Fruit fly (Drosophila melanogaster) whole organism, adult: ENCODE data around the gene Phf5a.
A peak's percentile ranks its signal among the peaks of the same experiment; 100 is the strongest.

Experiments
- CG11617 ChIP-seq: fragments of 200-800 bp; sonication (Bioruptor generic); optimal IDR thresholded peaks from 2 replicates; lab custom pipeline; 2017; ENCODE audit warnings: mild to moderate bottlenecking, missing biosample characterization, missing genetic modification reagents, missing genetic modification characterization
- CG12768 ChIP-seq: fragments of 200-800 bp; sonication (Bioruptor generic); optimal IDR thresholded peaks from 2 replicates; lab custom pipeline; 2017; ENCODE audit warnings: missing biosample characterization, missing genetic modification characterization, mild to moderate bottlenecking, moderate library complexity, missing genetic modification reagents
- CG14711 ChIP-seq: fragments of 200-800 bp; sonication (Bioruptor generic); optimal IDR thresholded peaks from 2 replicates; lab custom pipeline; 2018; ENCODE audit warnings: missing biosample characterization, mild to moderate bottlenecking, missing genetic modification characterization, moderate library complexity
- CG1620 ChIP-seq: fragments of 200-800 bp; sonication (Bioruptor generic); optimal IDR thresholded peaks from 2 replicates; lab custom pipeline; 2016; ENCODE audit warnings: missing biosample characterization, missing genetic modification characterization
- CG33017 ChIP-seq: fragments of 200-800 bp; sonication (Bioruptor generic); optimal IDR thresholded peaks from 2 replicates; lab custom pipeline; 2018; ENCODE audit warnings: missing biosample characterization, mild to moderate bottlenecking, missing genetic modification characterization, moderate library complexity
- CG5204 ChIP-seq: fragments of 200-800 bp; sonication (Bioruptor generic); optimal IDR thresholded peaks from 2 replicates; lab custom pipeline; 2016; ENCODE audit warnings: missing biosample characterization, missing genetic modification characterization
- CG7045 ChIP-seq: fragments of 200-800 bp; sonication (Bioruptor generic); optimal IDR thresholded peaks from 2 replicates; lab custom pipeline; 2017; ENCODE audit warnings: missing biosample characterization, mild to moderate bottlenecking, missing genetic modification characterization
- CG7101 ChIP-seq: fragments of 200-800 bp; sonication (Bioruptor generic); optimal IDR thresholded peaks from 2 replicates; lab custom pipeline; 2018; ENCODE audit warnings: missing biosample characterization, mild to moderate bottlenecking, missing genetic modification characterization, moderate library complexity
- Clk ChIP-seq: fragments of 200-800 bp; sonication (Bioruptor generic); optimal IDR thresholded peaks from 2 replicates; lab custom pipeline; 2017; ENCODE audit warnings: missing biosample characterization, missing genetic modification characterization
- Crg-1 ChIP-seq: fragments of 200-800 bp; sonication (Bioruptor generic); optimal IDR thresholded peaks from 2 replicates; lab custom pipeline; 2016; ENCODE audit warnings: missing biosample characterization, missing genetic modification characterization
- Hr96 ChIP-seq: fragments of 200-800 bp; sonication (Bioruptor generic); optimal IDR thresholded peaks from 2 replicates; lab custom pipeline; 2016; ENCODE audit warnings: missing biosample characterization, missing genetic modification characterization
- Mnt ChIP-seq: fragments of 200-800 bp; sonication (Bioruptor generic); optimal IDR thresholded peaks from 2 replicates; lab custom pipeline; 2016; ENCODE audit warnings: missing biosample characterization, mild to moderate bottlenecking, missing genetic modification characterization
- bab1 ChIP-seq: fragments of 200-800 bp; sonication (Bioruptor generic); optimal IDR thresholded peaks from 3 replicates; lab custom pipeline; 2019; ENCODE audit warnings: missing biosample characterization, mild to moderate bottlenecking, missing genetic modification characterization, moderate library complexity
- cic ChIP-seq: fragments of 200-800 bp; sonication (Bioruptor generic); optimal IDR thresholded peaks from 2 replicates; lab custom pipeline; 2017; ENCODE audit warnings: missing biosample characterization, mild to moderate bottlenecking, missing genetic modification characterization, moderate library complexity
- cnc ChIP-seq, 2 experiments: fragments of >200 bp; optimal IDR thresholded peaks; 2 replicates each; lab custom pipeline; 2017
- kay ChIP-seq: fragments of 200-800 bp; sonication (Bioruptor generic); peaks from one replicate; lab custom pipeline; 2016; ENCODE audit warnings: missing biosample characterization, missing genetic modification characterization, borderline replicate concordance
- ovo ChIP-seq: fragments of 200-800 bp; sonication (Bioruptor generic); optimal IDR thresholded peaks from 2 replicates; lab custom pipeline; 2016; ENCODE audit warnings: missing biosample characterization, missing genetic modification characterization
- pad ChIP-seq: fragments of 200-800 bp; sonication (Bioruptor generic); optimal IDR thresholded peaks from 3 replicates; lab custom pipeline; 2017; ENCODE audit warnings: missing biosample characterization, missing genetic modification characterization, mild to moderate bottlenecking, moderate library complexity, missing genetic modification reagents
- tj ChIP-seq: fragments of 200-800 bp; sonication (Bioruptor generic); optimal IDR thresholded peaks from 3 replicates; lab custom pipeline; 2017; ENCODE audit warnings: missing biosample characterization, mild to moderate bottlenecking, missing genetic modification characterization, moderate library complexity
- toe ChIP-seq: fragments of 200-800 bp; sonication (Bioruptor generic); optimal IDR thresholded peaks from 2 replicates; lab custom pipeline; 2016; ENCODE audit warnings: missing biosample characterization, missing genetic modification characterization

Phf5a gene

dm6 chr2L:6531985-6532699 is 41.5 kb upstream of the Phf5a start:
- no peak for TF ChIP-seq kay (GFP tag; lab: Kevin White, UChicago)
- TF ChIP-seq CG33017 (tag; lab: Kevin White, UChicago) = no peak
- TF ChIP-seq cic (GFP tag; lab: Kevin White, UChicago) = no peak
- no peak for TF ChIP-seq Crg-1 (GFP tag; lab: Kevin White, UChicago)
- TF ChIP-seq CG14711 (tag; lab: Kevin White, UChicago) = no peak
- TF ChIP-seq CG11617 (GFP tag; lab: Kevin White, UChicago) = no peak
- no peak for TF ChIP-seq CG1620 (GFP tag; lab: Kevin White, UChicago)
- TF ChIP-seq CG7101 = no peak

DNA sequence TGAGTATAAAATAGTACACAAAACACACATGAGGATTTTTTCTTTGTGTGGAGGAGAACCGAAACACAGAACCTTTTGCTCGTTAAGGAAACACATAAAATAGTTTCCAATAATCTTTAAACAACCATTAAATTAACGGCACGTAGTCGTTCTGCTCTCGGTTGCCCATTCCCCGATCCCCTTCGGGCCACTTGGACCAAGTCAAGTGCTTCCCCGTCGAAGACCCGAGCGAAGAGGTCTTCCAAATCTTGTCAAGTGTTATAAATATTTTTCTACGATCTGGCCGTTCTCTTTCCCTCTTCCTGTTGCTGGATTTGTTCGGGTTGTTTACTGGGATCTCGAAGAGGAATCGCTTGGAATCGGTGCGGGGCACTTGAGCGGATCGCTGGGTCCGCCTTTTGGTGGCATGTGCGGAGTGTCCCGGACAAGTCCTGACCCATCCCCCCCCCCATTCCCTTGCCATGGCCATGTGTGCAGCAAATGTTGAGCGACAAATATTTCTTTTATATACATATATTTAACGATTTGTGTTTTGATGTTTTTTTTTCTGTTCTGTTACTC is 40.4 kb upstream of the Phf5a start:
- TF ChIP-seq CG11617 (GFP tag; lab: Kevin White, UChicago) = no peak
- TF ChIP-seq CG1620 (GFP tag; lab: Kevin White, UChicago) = no peak
- no peak for TF ChIP-seq tj (GFP tag; lab: Kevin White, UChicago)
- TF ChIP-seq kay (GFP tag; lab: Kevin White, UChicago) = no peak
- no peak for TF ChIP-seq Clk (GFP tag; lab: Kevin White, UChicago)

dm6 chr2L:6526996-6527395 is 36.4 kb upstream of the Phf5a start:
- TF ChIP-seq bab1 = peak; percentile 24
- TF ChIP-seq CG1620 (GFP tag; lab: Kevin White, UChicago) = peak; percentile 26
- no peak for TF ChIP-seq tj (GFP tag; lab: Kevin White, UChicago)

dm6 chr2L:6513948-6514347 is 23.3 kb upstream of the Phf5a start:
- no peak for TF ChIP-seq ovo (GFP tag; lab: Kevin White, UChicago)
- TF ChIP-seq CG12768 (GFP tag; lab: Kevin White, UChicago) = peak; percentile 51
- TF ChIP-seq Clk (GFP tag; lab: Kevin White, UChicago) = no peak
- no peak for TF ChIP-seq pad

DNA sequence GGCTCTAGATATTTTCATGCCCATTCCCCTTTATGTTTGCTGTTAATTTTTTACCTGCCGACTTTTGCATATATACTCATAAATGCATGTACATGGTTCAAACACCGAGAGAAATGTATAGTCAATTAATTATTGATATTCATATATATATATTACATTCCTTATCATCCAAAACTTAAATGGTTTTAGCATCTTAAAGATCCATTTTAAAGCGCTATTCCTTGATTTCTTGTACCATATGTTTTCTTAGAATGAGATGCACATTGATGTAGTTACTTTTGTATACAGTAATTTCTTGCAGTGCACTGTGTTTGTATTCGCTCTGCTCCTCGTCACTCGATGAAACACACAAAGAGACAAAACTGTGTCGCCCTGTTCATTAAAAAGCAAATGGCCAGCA is 18.0 kb upstream of the Phf5a start:
- TF ChIP-seq bab1 (no peak), Mnt (GFP tag; lab: Kevin White, UChicago) (no peak), kay (GFP tag; lab: Kevin White, UChicago) (no peak), CG11617 (GFP tag; lab: Kevin White, UChicago) (no peak), Hr96 (GFP tag; lab: Kevin White, UChicago) (no peak), CG5204 (GFP tag; lab: Kevin White, UChicago) (no peak), cic (GFP tag; lab: Kevin White, UChicago) (no peak), ovo (GFP tag; lab: Kevin White, UChicago) (no peak), toe (GFP tag; lab: Kevin White, UChicago) (no peak), CG12768 (GFP tag; lab: Kevin White, UChicago) (no peak), CG14711 (tag; lab: Kevin White, UChicago) (no peak), CG7045 (GFP tag; lab: Kevin White, UChicago) (no peak), pad (no peak)

- TF ChIP-seq Crg-1 (GFP tag; lab: Kevin White, UChicago) = no peak
These were observed 13.0 kb upstream of the Phf5a start for dm6 chr2L:6503724-6504037.

DNA sequence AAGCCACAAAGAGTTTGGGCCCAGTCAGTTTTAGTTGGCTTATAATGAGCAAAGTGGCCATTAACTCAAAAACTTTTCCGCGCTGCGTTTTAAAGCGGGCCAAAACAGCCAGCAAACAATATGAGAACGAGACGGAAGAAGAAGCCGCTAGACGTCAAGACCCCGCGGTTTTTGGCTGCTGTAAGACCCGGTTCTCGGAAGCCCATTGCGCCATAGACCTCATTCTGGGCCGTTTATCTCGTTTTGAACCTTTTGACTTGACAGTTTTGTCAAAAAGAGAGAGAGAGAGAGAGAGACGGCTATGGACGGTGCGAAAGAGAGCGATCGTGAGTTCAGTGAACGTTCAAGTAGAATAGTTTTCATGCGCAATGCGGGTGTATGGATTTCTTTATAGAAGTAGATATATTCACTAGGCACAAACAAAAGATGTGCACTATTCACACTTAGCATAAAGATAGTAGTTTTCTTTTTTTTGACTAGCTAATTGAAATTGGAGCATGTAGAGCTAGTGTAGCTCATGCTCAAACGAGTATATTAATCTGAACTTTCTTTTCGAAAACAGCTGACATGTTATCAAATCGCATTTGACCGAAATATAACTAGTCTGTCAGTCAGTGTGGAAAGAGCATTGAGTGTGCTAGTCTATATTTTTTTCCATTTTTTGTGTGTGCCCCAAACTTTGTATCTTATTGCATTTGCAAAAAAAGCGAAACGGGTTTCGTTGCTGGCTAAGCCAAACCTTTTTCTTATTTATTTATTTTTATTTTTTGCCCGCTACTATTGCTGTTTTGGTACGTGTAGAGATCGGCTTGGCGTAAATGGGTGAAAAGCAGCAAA is 12.5 kb upstream of the Phf5a start:
- TF ChIP-seq CG33017 (tag; lab: Kevin White, UChicago) = no peak
- TF ChIP-seq ovo (GFP tag; lab: Kevin White, UChicago) = no peak
- no peak for TF ChIP-seq Crg-1 (GFP tag; lab: Kevin White, UChicago)
- no peak for TF ChIP-seq CG7101
- TF ChIP-seq Mnt (GFP tag; lab: Kevin White, UChicago) = no peak
- TF ChIP-seq CG14711 (tag; lab: Kevin White, UChicago) = no peak
- no peak for TF ChIP-seq CG11617 (GFP tag; lab: Kevin White, UChicago)
- no peak for TF ChIP-seq Hr96 (GFP tag; lab: Kevin White, UChicago)
- no peak for TF ChIP-seq toe (GFP tag; lab: Kevin White, UChicago)
- no peak for TF ChIP-seq pad
- TF ChIP-seq kay (GFP tag; lab: Kevin White, UChicago) = no peak
- TF ChIP-seq CG1620 (GFP tag; lab: Kevin White, UChicago) = no peak
- no peak for TF ChIP-seq CG5204 (GFP tag; lab: Kevin White, UChicago)
- TF ChIP-seq Clk (GFP tag; lab: Kevin White, UChicago) = no peak
- no peak for TF ChIP-seq bab1
- no peak for TF ChIP-seq CG7045 (GFP tag; lab: Kevin White, UChicago)
- TF ChIP-seq CG12768 (GFP tag; lab: Kevin White, UChicago) = no peak
- TF ChIP-seq cic (GFP tag; lab: Kevin White, UChicago) = no peak
- no peak for TF ChIP-seq cnc (optimal IDR thresholded peaks at IDR 0.05; lab: Kevin White, UChicago)
- no peak for TF ChIP-seq tj (GFP tag; lab: Kevin White, UChicago)
